Fruit fly (Drosophila melanogaster) Kc167 (cell line): Measurements from ENCODE around the gene pum.

Experiments
- Myc ChIP-seq: fragments of >200 bp; optimal IDR thresholded peaks from 2 replicates; lab custom pipeline; 2017; ENCODE audit warnings: missing external identifiers
- Sin3A ChIP-seq: fragments of >200 bp; optimal IDR thresholded peaks from 2 replicates; lab custom pipeline; 2018; ENCODE audit warnings: missing external identifiers
- h ChIP-seq: fragments of >200 bp; optimal IDR thresholded peaks from 3 replicates; lab custom pipeline; 2018; ENCODE audit warnings: missing external identifiers

- TF ChIP-seq Sin3A (lab: Kevin White, UChicago) (no peak), Myc (no peak), h (no peak)
Observed at dm6 chr3R:9056409-9057031, 181.0 kb downstream of the pum start.
